Fruit fly (Drosophila melanogaster) whole organism, pupa: ENCODE measurements around the gene CG4972.

Source experiments
- CG12605 ChIP-seq: fragments of 200-800 bp; sonication (Bioruptor generic); IDR thresholded peaks from 2 replicates; pipeline ENCODE4 v1.3.6; 2022; ENCODE audit warnings: missing biosample characterization, missing genetic modification characterization
- CG13204 ChIP-seq: fragments of 200-800 bp; sonication (Bioruptor generic); optimal IDR thresholded peaks from 2 replicates; lab custom pipeline; 2018; ENCODE audit warnings: missing biosample characterization, mild to moderate bottlenecking, missing genetic modification characterization, moderate library complexity
- CG14655 ChIP-seq: fragments of 200-800 bp; sonication (Bioruptor generic); optimal IDR thresholded peaks from 3 replicates; lab custom pipeline; 2017; ENCODE audit warnings: mild to moderate bottlenecking, missing biosample characterization, missing genetic modification reagents, missing genetic modification characterization
- CG15710 ChIP-seq: fragments of 200-800 bp; sonication (Bioruptor generic); optimal IDR thresholded peaks from 2 replicates; lab custom pipeline; 2018; ENCODE audit warnings: missing biosample characterization, mild to moderate bottlenecking, missing genetic modification characterization, moderate library complexity
- CG34367 ChIP-seq: fragments of 200-800 bp; sonication (Bioruptor generic); optimal IDR thresholded peaks from 2 replicates; lab custom pipeline; 2018; ENCODE audit warnings: missing biosample characterization, mild to moderate bottlenecking, missing genetic modification characterization
- CG4496 ChIP-seq: fragments of 200-800 bp; sonication (Bioruptor generic); IDR thresholded peaks from 3 replicates; pipeline ENCODE4 v1.3.6; 2022; ENCODE audit warnings: missing biosample characterization, missing genetic modification characterization
- CG8159 ChIP-seq: fragments of 200-800 bp; sonication (Bioruptor generic); optimal IDR thresholded peaks from 3 replicates; lab custom pipeline; 2018; ENCODE audit warnings: missing biosample characterization, mild to moderate bottlenecking, missing genetic modification characterization, moderate library complexity
- CG8301 ChIP-seq: fragments of 200-800 bp; sonication (Bioruptor generic); optimal IDR thresholded peaks from 2 replicates; lab custom pipeline; 2018; ENCODE audit warnings: missing biosample characterization, mild to moderate bottlenecking, missing genetic modification characterization
- CG9948 ChIP-seq: fragments of 200-800 bp; sonication (Bioruptor generic); optimal IDR thresholded peaks from 2 replicates; lab custom pipeline; 2018; ENCODE audit warnings: missing biosample characterization, mild to moderate bottlenecking, missing genetic modification characterization, moderate library complexity
- Pif1A ChIP-seq: fragments of 200-800 bp; sonication (Bioruptor generic); optimal IDR thresholded peaks from 3 replicates; lab custom pipeline; 2016; ENCODE audit warnings: missing biosample characterization, missing genetic modification characterization
- fd96Ca ChIP-seq: fragments of 200-800 bp; sonication (Bioruptor generic); IDR thresholded peaks from 3 replicates; pipeline ENCODE4 v1.3.6; 2022; ENCODE audit warnings: missing biosample characterization, missing genetic modification characterization

DNA sequence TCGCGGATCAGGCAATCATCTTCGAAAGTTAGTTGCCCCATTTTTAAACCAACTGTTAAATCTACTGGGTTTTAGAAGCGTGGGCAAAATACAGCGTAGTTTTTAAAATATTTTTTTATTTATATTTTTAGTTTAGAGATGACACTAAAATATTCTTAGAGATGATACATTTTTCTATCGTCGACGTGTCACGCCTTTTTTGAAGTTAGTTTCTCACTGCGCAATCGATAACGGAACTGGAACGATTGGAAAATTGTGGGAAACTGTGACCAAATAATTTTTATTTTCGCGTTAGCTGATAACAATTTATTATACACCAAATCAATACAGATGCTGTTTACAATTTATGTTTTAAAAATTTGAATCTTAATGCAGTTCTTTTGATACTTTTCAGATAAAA is 35.9 kb upstream of the CG4972 start, which contains the start of gene Utx:
- TF ChIP-seq CG14655 (no peak), CG9948 (tag; lab: Kevin White, UChicago) (no peak), CG13204 (GFP tag; lab: Kevin White, UChicago) (no peak), CG15710 (no peak), CG4496 (GFP tag; lab: Robert Waterston, UW) (no peak), fd96Ca (no peak), CG8159 (tag; lab: Kevin White, UChicago) (no peak), CG8301 (tag; lab: Kevin White, UChicago) (no peak), CG12605 (GFP tag; lab: Robert Waterston, UW) (no peak), Pif1A (GFP tag; lab: Kevin White, UChicago) (no peak), CG34367 (no peak)
